Worm (Caenorhabditis elegans) whole organism, L4/young adult: ENCODE results near the gene K10G9.2.

Source experiments
- W03F9.2 ChIP-seq: fragments of 150-350 bp; optimal IDR thresholded peaks from 2 replicates; lab custom pipeline; 2014; ENCODE audit warnings: missing biosample characterization, missing genetic modification characterization
- dao-5 ChIP-seq: sonication (generic microtip); optimal IDR thresholded peaks from 2 replicates; lab custom pipeline; 2016; ENCODE audit warnings: missing genotype, missing genetic modification characterization, moderate library complexity, missing compliant biosample characterization
- him-1 ChIP-seq: sonication (generic microtip); optimal IDR thresholded peaks from 2 replicates; lab custom pipeline; 2016; ENCODE audit warnings: missing genotype, missing genetic modification reagents, missing genetic modification characterization, missing compliant biosample characterization

ce11 chrIII:10270778-10271307 lies 14.9 kb upstream of the K10G9.2 start, which contains the start of gene cnk-1:
- TF ChIP-seq dao-5 (tag; lab: Kevin White, UChicago) (no peak), him-1 (peak; percentile 32), W03F9.2 (tag; lab: Kevin White, UChicago) (no peak)
